Worm (Caenorhabditis elegans): ENCODE measurements around the gene srm-6.

ce11 chrV:14314236-14314635 is 22.5 kb upstream of the srm-6 start, which contains the start of gene F47B8.1:
- TF ChIP-seq nhr-2 (tag; optimal IDR thresholded peaks at IDR 0.05) (no peak), unc-39 (tag; optimal IDR thresholded peaks at IDR 0.05) (no peak), snpc-4 (tag; optimal IDR thresholded peaks at IDR 0.05) (no peak), bed-3 (GFP tag; optimal IDR thresholded peaks at IDR 0.05) (no peak)

All from whole organism, mixed stage, embryonic.